Fruit fly (Drosophila melanogaster) whole organism, embryonic: ENCODE results near the gene CG14054.

Source experiments
- Atf6 ChIP-seq: fragments of 200-800 bp; sonication (Bioruptor generic); IDR thresholded peaks from 2 replicates; pipeline ENCODE4 v1.3.6; 2022; ENCODE audit warnings: missing biosample characterization, missing genetic modification characterization
- CG10959 ChIP-seq: fragments of 200-800 bp; sonication (Bioruptor generic); IDR thresholded peaks from 2 replicates; pipeline ENCODE4 v1.3.6; 2022; ENCODE audit warnings: missing biosample characterization, missing genetic modification characterization
- CG10979 ChIP-seq: fragments of 200-800 bp; sonication (Bioruptor generic); optimal IDR thresholded peaks from 2 replicates; lab custom pipeline; 2018; ENCODE audit warnings: missing biosample characterization, mild to moderate bottlenecking, missing genetic modification characterization, moderate library complexity
- CG11093 ChIP-seq: fragments of 200-800 bp; sonication (Bioruptor generic); IDR thresholded peaks from 3 replicates; pipeline ENCODE4 v1.3.6; 2022; ENCODE audit warnings: missing biosample characterization, missing genetic modification characterization
- CG12236 ChIP-seq: fragments of 200-800 bp; sonication (Bioruptor generic); optimal IDR thresholded peaks from 2 replicates; lab custom pipeline; 2016; ENCODE audit warnings: missing biosample characterization, missing genetic modification characterization
- CG1233 ChIP-seq: fragments of 200-800 bp; sonication (Bioruptor generic); optimal IDR thresholded peaks from 4 replicates; lab custom pipeline; 2018; ENCODE audit warnings: missing biosample characterization, mild to moderate bottlenecking, missing genetic modification characterization
- CG14710 ChIP-seq: fragments of 200-800 bp; sonication (Bioruptor generic); optimal IDR thresholded peaks from 3 replicates; lab custom pipeline; 2019; ENCODE audit warnings: missing biosample characterization, mild to moderate bottlenecking, missing genetic modification characterization, moderate library complexity
- CG15011 ChIP-seq: fragments of 200-800 bp; sonication (Bioruptor generic); optimal IDR thresholded peaks from 3 replicates; lab custom pipeline; 2018; ENCODE audit warnings: missing biosample characterization, mild to moderate bottlenecking, missing genetic modification characterization
- CG1602 ChIP-seq: fragments of 200-800 bp; sonication (Bioruptor generic); optimal IDR thresholded peaks from 3 replicates; lab custom pipeline; 2016; ENCODE audit warnings: missing biosample characterization, missing genetic modification characterization
- CG16863 ChIP-seq: fragments of 200-800 bp; sonication (Bioruptor generic); optimal IDR thresholded peaks from 3 replicates; lab custom pipeline; 2016; ENCODE audit warnings: missing biosample characterization, missing genetic modification characterization
- CG31365 ChIP-seq: fragments of 200-800 bp; sonication (Bioruptor generic); optimal IDR thresholded peaks from 2 replicates; lab custom pipeline; 2018; ENCODE audit warnings: missing biosample characterization, mild to moderate bottlenecking, missing genetic modification characterization
- CG3163 ChIP-seq: fragments of 200-800 bp; sonication (Bioruptor generic); optimal IDR thresholded peaks from 3 replicates; lab custom pipeline; 2016; ENCODE audit warnings: missing biosample characterization, missing genetic modification characterization
- CG32772 ChIP-seq: fragments of 200-800 bp; sonication (Bioruptor generic); IDR thresholded peaks from 2 replicates; pipeline ENCODE4 v1.3.6; 2022; ENCODE audit warnings: missing biosample characterization, missing genetic modification characterization
- CG33213 ChIP-seq: fragments of 200-800 bp; sonication (Bioruptor generic); optimal IDR thresholded peaks from 3 replicates; lab custom pipeline; 2016; ENCODE audit warnings: missing biosample characterization, missing genetic modification characterization
- CG3995 ChIP-seq: fragments of 200-800 bp; sonication (Bioruptor generic); optimal IDR thresholded peaks from 3 replicates; lab custom pipeline; 2016; ENCODE audit warnings: missing biosample characterization, missing genetic modification characterization
- CG5953 ChIP-seq: fragments of 200-800 bp; sonication (Bioruptor generic); IDR thresholded peaks from 2 replicates; pipeline ENCODE4 v1.3.6; 2022; ENCODE audit warnings: missing biosample characterization, missing genetic modification characterization
- CG6254 ChIP-seq: fragments of 200-800 bp; sonication (Bioruptor generic); optimal IDR thresholded peaks from 3 replicates; lab custom pipeline; 2017; ENCODE audit warnings: mild to moderate bottlenecking, missing biosample characterization, missing genetic modification reagents, missing genetic modification characterization
- CG7357 ChIP-seq: fragments of 200-800 bp; sonication (Bioruptor generic); IDR thresholded peaks from 3 replicates; pipeline ENCODE4 v1.3.6; 2022; ENCODE audit warnings: missing biosample characterization, missing genetic modification characterization
- CG7839 ChIP-seq: fragments of 200-800 bp; sonication (Bioruptor generic); optimal IDR thresholded peaks from 3 replicates; lab custom pipeline; 2018; ENCODE audit warnings: missing biosample characterization, mild to moderate bottlenecking, missing genetic modification characterization, moderate library complexity
- CG9876 ChIP-seq: fragments of 200-800 bp; sonication (Bioruptor generic); optimal IDR thresholded peaks from 2 replicates; lab custom pipeline; 2016; ENCODE audit warnings: missing biosample characterization, missing genetic modification characterization
- CkIIα-i1 ChIP-seq: fragments of 200-800 bp; sonication (Bioruptor generic); IDR thresholded peaks from 2 replicates; pipeline ENCODE4 v1.3.6; 2022; ENCODE audit warnings: missing biosample characterization, missing genetic modification characterization
- Dip3 ChIP-seq: fragments of 200-800 bp; sonication (Bioruptor generic); optimal IDR thresholded peaks from 3 replicates; lab custom pipeline; 2016; ENCODE audit warnings: missing biosample characterization, missing genetic modification characterization
- Ets65A ChIP-seq: fragments of 200-800 bp; sonication (Bioruptor generic); peaks from one replicate; lab custom pipeline; 2016; ENCODE audit warnings: missing biosample characterization, missing genetic modification characterization
- H2.0 ChIP-seq: fragments of 200-800 bp; sonication (Bioruptor generic); IDR thresholded peaks from 2 replicates; pipeline ENCODE4 v1.3.6; 2022; ENCODE audit warnings: missing biosample characterization, missing genetic modification characterization
- Hand ChIP-seq: fragments of 200-800 bp; sonication (Bioruptor generic); optimal IDR thresholded peaks from 2 replicates; lab custom pipeline; 2017; ENCODE audit warnings: mild to moderate bottlenecking, missing biosample characterization, missing genetic modification reagents, missing genetic modification characterization
- Hmx ChIP-seq: fragments of 200-800 bp; sonication (Bioruptor generic); optimal IDR thresholded peaks from 2 replicates; lab custom pipeline; 2016; ENCODE audit warnings: missing biosample characterization, missing genetic modification characterization
- Jarid2 ChIP-seq: fragments of 200-800 bp; sonication (Bioruptor generic); optimal IDR thresholded peaks from 3 replicates; lab custom pipeline; 2017; ENCODE audit warnings: mild to moderate bottlenecking, missing biosample characterization, missing genetic modification reagents, missing genetic modification characterization
- Lpt ChIP-seq: fragments of >200 bp; optimal IDR thresholded peaks from 2 replicates; lab custom pipeline; 2018; ENCODE audit warnings: missing biosample characterization, missing genetic modification characterization
- Nf-YC ChIP-seq: fragments of 200-800 bp; optimal IDR thresholded peaks from 3 replicates; lab custom pipeline; 2019; ENCODE audit warnings: missing biosample characterization, mild to moderate bottlenecking, missing genetic modification characterization, moderate library complexity
- PHDP ChIP-seq: fragments of 200-800 bp; sonication (Bioruptor generic); optimal IDR thresholded peaks from 3 replicates; lab custom pipeline; 2018; ENCODE audit warnings: missing biosample characterization, mild to moderate bottlenecking, missing genetic modification characterization, moderate library complexity
- Ptx1 ChIP-seq: fragments of 200-800 bp; sonication (Bioruptor generic); IDR thresholded peaks from 2 replicates; pipeline ENCODE4 v1.3.6; 2022; ENCODE audit warnings: missing biosample characterization, missing genetic modification characterization
- Ravus ChIP-seq: fragments of 200-800 bp; sonication (Bioruptor generic); IDR thresholded peaks from 2 replicates; pipeline ENCODE4 v1.3.6; 2022; ENCODE audit warnings: missing biosample characterization, missing genetic modification characterization
- abd-A ChIP-seq: fragments of 200-800 bp; sonication (Bioruptor generic); optimal IDR thresholded peaks from 3 replicates; lab custom pipeline; 2019; ENCODE audit warnings: missing biosample characterization, mild to moderate bottlenecking, missing genetic modification characterization, moderate library complexity
- ara ChIP-seq: fragments of 200-800 bp; sonication (Bioruptor generic); IDR thresholded peaks from 2 replicates; pipeline ENCODE4 v1.3.6; 2022; ENCODE audit warnings: missing biosample characterization, missing genetic modification characterization
- chm ChIP-seq: fragments of 200-800 bp; sonication (Bioruptor generic); IDR thresholded peaks from 2 replicates; pipeline ENCODE4 v1.3.6; 2022; ENCODE audit warnings: missing biosample characterization, missing genetic modification characterization
- da ChIP-seq: fragments of 200-800 bp; sonication (Bioruptor generic); optimal IDR thresholded peaks from 2 replicates; lab custom pipeline; 2016; ENCODE audit warnings: missing biosample characterization, missing genetic modification characterization
- dmrt11E ChIP-seq: fragments of 200-800 bp; sonication (Bioruptor generic); optimal IDR thresholded peaks from 3 replicates; lab custom pipeline; 2018; ENCODE audit warnings: missing biosample characterization, mild to moderate bottlenecking, missing genetic modification characterization, moderate library complexity
- emc ChIP-seq: fragments of 200-800 bp; sonication (Bioruptor generic); optimal IDR thresholded peaks from 2 replicates; lab custom pipeline; 2016; ENCODE audit warnings: missing biosample characterization, missing genetic modification characterization
- eve ChIP-seq, 2 experiments: fragments of >200 bp; optimal IDR thresholded peaks; 2 replicates each; lab custom pipeline; 2017; ENCODE audit warnings: missing biosample characterization in 2 of 2, missing genetic modification characterization in 2 of 2
- exex ChIP-seq: fragments of 200-800 bp; sonication (Bioruptor generic); optimal IDR thresholded peaks from 4 replicates; lab custom pipeline; 2018; ENCODE audit warnings: missing biosample characterization, mild to moderate bottlenecking, missing genetic modification characterization, moderate library complexity
- fd96Cb ChIP-seq: fragments of 200-800 bp; sonication (Bioruptor generic); optimal IDR thresholded peaks from 2 replicates; lab custom pipeline; 2018; ENCODE audit warnings: missing biosample characterization, mild to moderate bottlenecking, missing genetic modification characterization, moderate library complexity
- gem ChIP-seq: fragments of 200-800 bp; sonication (Bioruptor generic); optimal IDR thresholded peaks from 2 replicates; lab custom pipeline; 2019; ENCODE audit warnings: missing biosample characterization, mild to moderate bottlenecking, missing genetic modification characterization, moderate library complexity
- grn ChIP-seq: fragments of 200-800 bp; sonication (Bioruptor generic); optimal IDR thresholded peaks from 3 replicates; lab custom pipeline; 2017; ENCODE audit warnings: missing biosample characterization, missing genetic modification characterization
- ind ChIP-seq: fragments of 200-800 bp; sonication (Bioruptor generic); optimal IDR thresholded peaks from 3 replicates; lab custom pipeline; 2016; ENCODE audit warnings: missing biosample characterization, missing genetic modification characterization
- luna ChIP-seq: fragments of 200-800 bp; sonication (Bioruptor generic); optimal IDR thresholded peaks from 2 replicates; lab custom pipeline; 2016; ENCODE audit warnings: missing biosample characterization, missing genetic modification characterization
- mld ChIP-seq: fragments of 200-800 bp; sonication (Bioruptor generic); IDR thresholded peaks from 3 replicates; pipeline ENCODE4 v1.3.6; 2022; ENCODE audit warnings: missing biosample characterization, missing genetic modification characterization; ENCODE audit not compliant: partially characterized antibody
- oc ChIP-seq: fragments of 200-800 bp; sonication (Bioruptor generic); optimal IDR thresholded peaks from 2 replicates; lab custom pipeline; 2018; ENCODE audit warnings: missing biosample characterization, mild to moderate bottlenecking, missing genetic modification characterization, moderate library complexity
- pita ChIP-seq: fragments of 200-800 bp; sonication (Bioruptor generic); optimal IDR thresholded peaks from 2 replicates; lab custom pipeline; 2017; ENCODE audit warnings: missing biosample characterization, mild to moderate bottlenecking, missing genetic modification characterization
- psq ChIP-seq: fragments of 200-800 bp; sonication (Bioruptor generic); optimal IDR thresholded peaks from 2 replicates; lab custom pipeline; 2017; ENCODE audit warnings: missing biosample characterization, missing genetic modification characterization
- usp ChIP-seq: fragments of >200 bp; optimal IDR thresholded peaks from 2 replicates; lab custom pipeline; 2017; ENCODE audit warnings: missing biosample characterization, missing genetic modification characterization
- wdn ChIP-seq: fragments of 200-800 bp; sonication (Bioruptor generic); IDR thresholded peaks from 2 replicates; pipeline ENCODE4 v1.3.6; 2022; ENCODE audit warnings: missing biosample characterization, missing genetic modification characterization
- wek ChIP-seq: fragments of 200-800 bp; sonication (Bioruptor generic); optimal IDR thresholded peaks from 3 replicates; lab custom pipeline; 2018; ENCODE audit warnings: missing biosample characterization, mild to moderate bottlenecking, missing genetic modification characterization, moderate library complexity

CG14054 gene

DNA sequence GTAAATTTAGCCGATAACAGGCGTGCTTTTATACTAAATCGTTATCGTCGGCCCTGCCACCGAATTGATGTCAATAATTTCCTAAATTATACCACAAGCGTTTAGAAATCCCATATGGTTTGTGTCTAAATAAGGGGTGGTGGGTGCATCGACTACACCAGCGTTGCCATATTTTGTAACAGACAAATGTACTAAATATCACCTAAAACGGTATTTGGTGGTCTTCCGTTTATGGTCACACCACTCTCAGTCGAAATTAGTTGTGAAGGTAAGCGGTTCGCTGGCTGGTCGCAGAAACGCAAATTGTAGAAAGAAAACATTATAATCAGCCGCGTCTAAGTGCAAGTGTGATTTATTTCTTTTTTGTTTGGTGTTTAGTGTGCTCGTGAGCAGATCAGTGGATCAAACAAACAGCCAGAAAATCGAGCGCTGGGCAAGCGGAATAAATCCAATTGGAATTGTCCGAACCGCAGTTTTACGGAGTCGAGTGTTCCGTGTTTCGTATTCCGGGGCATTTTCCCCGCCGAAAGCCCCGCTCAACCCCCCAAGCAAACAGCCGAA is 14.3 kb upstream of the CG14054 start, which contains the start of the genes CG16903 and Unc-76 (continued):
- TF ChIP-seq CG7357 (no peak), Nf-YC (tag; lab: Kevin White, UChicago) (peak; percentile 60), CkIIα-i1 (GFP tag; lab: Robert Waterston, UW) (no peak), CG10959 (GFP tag; lab: Robert Waterston, UW) (no peak), Atf6 (GFP tag; lab: Robert Waterston, UW) (peak; percentile 24; the same call in 1 of the 2 replicates), Jarid2 (GFP tag; lab: Kevin White, UChicago) (peak; percentile 96), CG3163 (peak; percentile 25), CG10979 (tag; lab: Kevin White, UChicago) (peak; percentile 18), usp (no peak), eve (GFP tag; optimal IDR thresholded peaks at IDR 0.05; lab: Kevin White, UChicago) (no peak), wdn (GFP tag; lab: Robert Waterston, UW) (no peak), Hmx (GFP tag; lab: Kevin White, UChicago) (no peak), Ravus (GFP tag; lab: Robert Waterston, UW) (no peak), CG15011 (GFP tag; lab: Kevin White, UChicago) (no peak), emc (GFP tag; lab: Kevin White, UChicago) (no peak), CG7839 (tag; lab: Kevin White, UChicago) (peak; percentile 20), CG9876 (no peak), pita (GFP tag; lab: Kevin White, UChicago) (peak; percentile 95), gem (no peak), H2.0 (GFP tag; lab: Robert Waterston, UW) (no peak), ara (GFP tag; lab: Robert Waterston, UW) (no peak), CG14710 (peak; percentile 86), CG32772 (GFP tag; lab: Robert Waterston, UW) (no peak), dmrt11E (tag; lab: Kevin White, UChicago) (peak; percentile 8), Hand (GFP tag; lab: Kevin White, UChicago) (peak; percentile 38), CG12236 (no peak), Ptx1 (no peak), CG5953 (GFP tag; lab: Robert Waterston, UW) (no peak), mld (no peak), fd96Cb (tag; lab: Kevin White, UChicago) (no peak), CG1602 (GFP tag; lab: Kevin White, UChicago) (no peak), wek (peak; percentile 60), CG1233 (peak; percentile 17), oc (tag; lab: Kevin White, UChicago) (peak; percentile 16), PHDP (tag; lab: Kevin White, UChicago) (peak; percentile 59), CG33213 (GFP tag; lab: Kevin White, UChicago) (peak; percentile 91), abd-A (tag; lab: Kevin White, UChicago) (peak; percentile 71), CG31365 (tag; lab: Kevin White, UChicago) (peak; percentile 37), CG3995 (GFP tag; lab: Kevin White, UChicago) (peak; percentile 32), psq (GFP tag; lab: Kevin White, UChicago) (no peak), chm (GFP tag; lab: Robert Waterston, UW) (peak; percentile 78), CG11093 (GFP tag; lab: Robert Waterston, UW) (no peak), ind (GFP tag; lab: Kevin White, UChicago) (no peak), exex (tag; lab: Kevin White, UChicago) (peak; percentile 21), da (GFP tag; lab: Kevin White, UChicago) (no peak), CG16863 (GFP tag; lab: Kevin White, UChicago) (no peak), Ets65A (GFP tag; lab: Kevin White, UChicago) (peak; percentile 88), CG6254 (peak; percentile 7), Dip3 (peak; percentile 47), grn (no peak), Lpt (GFP tag; lab: Kevin White, UChicago) (no peak), luna (GFP tag; lab: Kevin White, UChicago) (no peak)
